Fruit fly (Drosophila melanogaster) whole organism, embryonic: ENCODE data around the gene CG42366.

Experiments
- BtbVII ChIP-seq: fragments of 200-800 bp; sonication (Bioruptor generic); optimal IDR thresholded peaks from 3 replicates; lab custom pipeline; 2017; ENCODE audit warnings: missing biosample characterization, mild to moderate bottlenecking, missing genetic modification characterization
- CG10274 ChIP-seq: fragments of 200-800 bp; sonication (Bioruptor generic); optimal IDR thresholded peaks from 3 replicates; lab custom pipeline; 2017; ENCODE audit warnings: missing biosample characterization, mild to moderate bottlenecking, missing genetic modification characterization
- CG10462 ChIP-seq: fragments of 200-800 bp; sonication (Bioruptor generic); optimal IDR thresholded peaks from 2 replicates; lab custom pipeline; 2016; ENCODE audit warnings: missing biosample characterization, missing genetic modification characterization
- CG11504 ChIP-seq: fragments of 200-800 bp; sonication (Bioruptor generic); optimal IDR thresholded peaks from 3 replicates; lab custom pipeline; 2019; ENCODE audit warnings: missing biosample characterization, mild to moderate bottlenecking, missing genetic modification characterization, moderate library complexity
- CG1233 ChIP-seq: fragments of 200-800 bp; sonication (Bioruptor generic); optimal IDR thresholded peaks from 4 replicates; lab custom pipeline; 2018; ENCODE audit warnings: missing biosample characterization, mild to moderate bottlenecking, missing genetic modification characterization
- CG12391 ChIP-seq: fragments of 200-800 bp; sonication (Bioruptor generic); optimal IDR thresholded peaks from 3 replicates; lab custom pipeline; 2018; ENCODE audit warnings: missing biosample characterization, mild to moderate bottlenecking, missing genetic modification characterization, moderate library complexity
- CG13123 ChIP-seq: fragments of 200-800 bp; sonication (Bioruptor generic); optimal IDR thresholded peaks from 2 replicates; lab custom pipeline; 2016; ENCODE audit warnings: missing biosample characterization, missing genetic modification characterization
- CG13424 ChIP-seq: fragments of 200-800 bp; sonication (Bioruptor generic); optimal IDR thresholded peaks from 2 replicates; lab custom pipeline; 2019; ENCODE audit warnings: missing biosample characterization, mild to moderate bottlenecking, missing genetic modification characterization, moderate library complexity
- CG15479 ChIP-seq: fragments of 200-800 bp; sonication (Bioruptor generic); optimal IDR thresholded peaks from 3 replicates; lab custom pipeline; 2019; ENCODE audit warnings: missing biosample characterization, mild to moderate bottlenecking, missing genetic modification characterization, moderate library complexity
- CG1602 ChIP-seq: fragments of 200-800 bp; sonication (Bioruptor generic); optimal IDR thresholded peaks from 3 replicates; lab custom pipeline; 2016; ENCODE audit warnings: missing biosample characterization, missing genetic modification characterization
- CG17359 ChIP-seq: fragments of 200-800 bp; sonication (Bioruptor generic); optimal IDR thresholded peaks from 3 replicates; lab custom pipeline; 2018; ENCODE audit warnings: missing biosample characterization, mild to moderate bottlenecking, missing genetic modification characterization, moderate library complexity
- CG2129 ChIP-seq: fragments of 200-800 bp; sonication (Bioruptor generic); IDR thresholded peaks from 2 replicates; pipeline ENCODE4 v1.3.6; 2022; ENCODE audit warnings: missing biosample characterization, missing genetic modification characterization; ENCODE audit not compliant: partially characterized antibody
- CG2712 ChIP-seq: fragments of 200-800 bp; optimal IDR thresholded peaks from 3 replicates; lab custom pipeline; 2019; ENCODE audit warnings: missing biosample characterization, mild to moderate bottlenecking, missing genetic modification characterization, moderate library complexity
- CG30431 ChIP-seq: fragments of 200-800 bp; sonication (Bioruptor generic); optimal IDR thresholded peaks from 2 replicates; lab custom pipeline; 2017; ENCODE audit warnings: missing biosample characterization, missing genetic modification characterization
- CG34422 ChIP-seq: fragments of 200-800 bp; sonication (Bioruptor generic); IDR thresholded peaks from 3 replicates; pipeline ENCODE4 v1.3.6; 2022; ENCODE audit warnings: missing biosample characterization, missing genetic modification characterization
- CG4404 ChIP-seq: fragments of 200-800 bp; sonication (Bioruptor generic); IDR thresholded peaks from 2 replicates; pipeline ENCODE4 v1.3.6; 2022; ENCODE audit warnings: missing biosample characterization, missing genetic modification characterization
- CG6689 ChIP-seq: fragments of 200-800 bp; sonication (Bioruptor generic); IDR thresholded peaks from 2 replicates; pipeline ENCODE4 v1.3.6; 2022; ENCODE audit warnings: missing biosample characterization, missing genetic modification characterization
- CG7357 ChIP-seq: fragments of 200-800 bp; sonication (Bioruptor generic); IDR thresholded peaks from 3 replicates; pipeline ENCODE4 v1.3.6; 2022; ENCODE audit warnings: missing biosample characterization, missing genetic modification characterization
- CG8290 ChIP-seq, 3 experiments: fragments of 200-800 bp; sonication (Bioruptor generic); optimal IDR thresholded peaks; 2 replicates each; lab custom pipeline; 2016 to 2019; ENCODE audit warnings: missing biosample characterization in 3 of 3, missing genetic modification characterization in 3 of 3, mild to moderate bottlenecking in 2 of 3, moderate library complexity in 1 of 3
- CG9609 ChIP-seq: fragments of 200-800 bp; sonication (Bioruptor generic); optimal IDR thresholded peaks from 3 replicates; lab custom pipeline; 2016; ENCODE audit warnings: missing biosample characterization, missing genetic modification characterization
- CG9876 ChIP-seq: fragments of 200-800 bp; sonication (Bioruptor generic); optimal IDR thresholded peaks from 2 replicates; lab custom pipeline; 2016; ENCODE audit warnings: missing biosample characterization, missing genetic modification characterization
- CkIIα-i1 ChIP-seq: fragments of 200-800 bp; sonication (Bioruptor generic); IDR thresholded peaks from 2 replicates; pipeline ENCODE4 v1.3.6; 2022; ENCODE audit warnings: missing biosample characterization, missing genetic modification characterization
- Fer2 ChIP-seq: fragments of 200-800 bp; sonication (Bioruptor generic); optimal IDR thresholded peaks from 2 replicates; lab custom pipeline; 2018; ENCODE audit warnings: missing biosample characterization, mild to moderate bottlenecking, missing genetic modification characterization, moderate library complexity
- Gsc ChIP-seq: fragments of 200-800 bp; sonication (Bioruptor generic); IDR thresholded peaks from 2 replicates; pipeline ENCODE4 v1.3.6; 2022; ENCODE audit warnings: missing biosample characterization, missing genetic modification characterization
- Kr ChIP-seq: fragments of 200-800 bp; sonication (Bioruptor generic); optimal IDR thresholded peaks from 2 replicates; lab custom pipeline; 2017; ENCODE audit warnings: missing biosample characterization, mild to moderate bottlenecking, missing genetic modification characterization
- Mad ChIP-seq: fragments of 200-800 bp; sonication (Bioruptor generic); optimal IDR thresholded peaks from 2 replicates; lab custom pipeline; 2016; ENCODE audit warnings: missing biosample characterization, missing genetic modification characterization
- Mes4 ChIP-seq: fragments of 200-800 bp; sonication (Bioruptor generic); optimal IDR thresholded peaks from 2 replicates; lab custom pipeline; 2016; ENCODE audit warnings: missing biosample characterization, missing genetic modification characterization
- NK7.1 ChIP-seq: fragments of 200-800 bp; sonication (Bioruptor generic); optimal IDR thresholded peaks from 3 replicates; lab custom pipeline; 2016; ENCODE audit warnings: missing biosample characterization, missing genetic modification characterization
- Neu2 ChIP-seq: fragments of 200-800 bp; sonication (Bioruptor generic); optimal IDR thresholded peaks from 3 replicates; lab custom pipeline; 2016; ENCODE audit warnings: missing biosample characterization, missing genetic modification characterization, borderline replicate concordance
- Pdp1 ChIP-seq, 2 experiments: fragments of 200-800 bp; sonication (Bioruptor generic); optimal IDR thresholded peaks; 3 replicates each; lab custom pipeline; 2016; ENCODE audit warnings: missing biosample characterization in 2 of 2, missing genetic modification characterization in 2 of 2, mild to moderate bottlenecking in 1 of 2, moderate library complexity in 1 of 2
- Sry-δ ChIP-seq: fragments of 200-800 bp; sonication (Bioruptor generic); optimal IDR thresholded peaks from 2 replicates; lab custom pipeline; 2016; ENCODE audit warnings: missing biosample characterization, missing genetic modification characterization
- TFAM ChIP-seq: fragments of 200-800 bp; sonication (Bioruptor generic); optimal IDR thresholded peaks from 2 replicates; lab custom pipeline; 2017; ENCODE audit warnings: missing biosample characterization, missing genetic modification characterization, inconsistent platforms
- Taf1 ChIP-seq: fragments of 200-800 bp; sonication (Bioruptor generic); IDR thresholded peaks from 2 replicates; pipeline ENCODE4 v1.3.6; 2022; ENCODE audit warnings: missing biosample characterization, missing genetic modification characterization
- Trl ChIP-seq, 3 experiments: fragments of >200 bp in 2 of 3; fragments of 200-800 bp in 1 of 3; sonication (Bioruptor generic) in 1 of 3; optimal IDR thresholded peaks; 2 replicates in 1 of 3; 3 replicates in 2 of 3; lab custom pipeline; 2016 to 2017; ENCODE audit warnings: missing biosample characterization in 1 of 3, missing genetic modification characterization in 1 of 3
- abd-A ChIP-seq: fragments of 200-800 bp; sonication (Bioruptor generic); optimal IDR thresholded peaks from 3 replicates; lab custom pipeline; 2019; ENCODE audit warnings: missing biosample characterization, mild to moderate bottlenecking, missing genetic modification characterization, moderate library complexity
- cg ChIP-seq: fragments of 200-800 bp; sonication (Bioruptor generic); optimal IDR thresholded peaks from 3 replicates; lab custom pipeline; 2019; ENCODE audit warnings: missing biosample characterization, mild to moderate bottlenecking, missing genetic modification characterization, moderate library complexity
- dm ChIP-seq: fragments of 200-800 bp; sonication (Bioruptor generic); optimal IDR thresholded peaks from 3 replicates; lab custom pipeline; 2016; ENCODE audit warnings: missing biosample characterization, missing genetic modification characterization
- fru ChIP-seq: fragments of >200 bp; optimal IDR thresholded peaks from 2 replicates; lab custom pipeline; 2017
- hb ChIP-seq: fragments of 200-800 bp; sonication (Bioruptor generic); IDR thresholded peaks from 3 replicates; pipeline ENCODE4 v1.3.6; 2022; ENCODE audit warnings: missing biosample characterization, missing genetic modification characterization; ENCODE audit not compliant: partially characterized antibody
- hbn ChIP-seq: fragments of 200-800 bp; sonication (Bioruptor generic); IDR thresholded peaks from 2 replicates; pipeline ENCODE4 v1.3.6; 2022; ENCODE audit warnings: missing biosample characterization, missing genetic modification characterization; ENCODE audit not compliant: partially characterized antibody
- nau ChIP-seq: fragments of 200-800 bp; sonication (Bioruptor generic); optimal IDR thresholded peaks from 3 replicates; lab custom pipeline; 2017; ENCODE audit warnings: missing biosample characterization, mild to moderate bottlenecking, missing genetic modification characterization, missing genetic modification reagents
- p53 ChIP-seq: fragments of 200-800 bp; sonication (Bioruptor generic); optimal IDR thresholded peaks from 2 replicates; lab custom pipeline; 2016; ENCODE audit warnings: missing biosample characterization, missing genetic modification characterization
- pb ChIP-seq: fragments of 200-800 bp; sonication (Bioruptor generic); optimal IDR thresholded peaks from 3 replicates; lab custom pipeline; 2016; ENCODE audit warnings: missing biosample characterization, missing genetic modification characterization
- repo ChIP-seq: fragments of 200-800 bp; sonication (Bioruptor generic); optimal IDR thresholded peaks from 2 replicates; lab custom pipeline; 2016; ENCODE audit warnings: missing biosample characterization, missing genetic modification characterization
- sim ChIP-seq: fragments of 200-800 bp; sonication (Bioruptor generic); IDR thresholded peaks from 2 replicates; pipeline ENCODE4 v1.3.6; 2022; ENCODE audit warnings: missing biosample characterization, missing genetic modification characterization
- trh ChIP-seq: fragments of 200-800 bp; sonication (Bioruptor generic); optimal IDR thresholded peaks from 2 replicates; lab custom pipeline; 2016; ENCODE audit warnings: missing biosample characterization, missing genetic modification characterization
- twi ChIP-seq: fragments of 200-800 bp; optimal IDR thresholded peaks from 2 replicates; lab custom pipeline; 2019; ENCODE audit warnings: missing biosample characterization, mild to moderate bottlenecking, missing genetic modification characterization, moderate library complexity
- wdn ChIP-seq: fragments of 200-800 bp; sonication (Bioruptor generic); IDR thresholded peaks from 2 replicates; pipeline ENCODE4 v1.3.6; 2022; ENCODE audit warnings: missing biosample characterization, missing genetic modification characterization
- zfh2 ChIP-seq: fragments of 200-800 bp; sonication (Bioruptor generic); optimal IDR thresholded peaks from 2 replicates; lab custom pipeline; 2016; ENCODE audit warnings: missing biosample characterization, missing genetic modification characterization

Gene CG42366

DNA sequence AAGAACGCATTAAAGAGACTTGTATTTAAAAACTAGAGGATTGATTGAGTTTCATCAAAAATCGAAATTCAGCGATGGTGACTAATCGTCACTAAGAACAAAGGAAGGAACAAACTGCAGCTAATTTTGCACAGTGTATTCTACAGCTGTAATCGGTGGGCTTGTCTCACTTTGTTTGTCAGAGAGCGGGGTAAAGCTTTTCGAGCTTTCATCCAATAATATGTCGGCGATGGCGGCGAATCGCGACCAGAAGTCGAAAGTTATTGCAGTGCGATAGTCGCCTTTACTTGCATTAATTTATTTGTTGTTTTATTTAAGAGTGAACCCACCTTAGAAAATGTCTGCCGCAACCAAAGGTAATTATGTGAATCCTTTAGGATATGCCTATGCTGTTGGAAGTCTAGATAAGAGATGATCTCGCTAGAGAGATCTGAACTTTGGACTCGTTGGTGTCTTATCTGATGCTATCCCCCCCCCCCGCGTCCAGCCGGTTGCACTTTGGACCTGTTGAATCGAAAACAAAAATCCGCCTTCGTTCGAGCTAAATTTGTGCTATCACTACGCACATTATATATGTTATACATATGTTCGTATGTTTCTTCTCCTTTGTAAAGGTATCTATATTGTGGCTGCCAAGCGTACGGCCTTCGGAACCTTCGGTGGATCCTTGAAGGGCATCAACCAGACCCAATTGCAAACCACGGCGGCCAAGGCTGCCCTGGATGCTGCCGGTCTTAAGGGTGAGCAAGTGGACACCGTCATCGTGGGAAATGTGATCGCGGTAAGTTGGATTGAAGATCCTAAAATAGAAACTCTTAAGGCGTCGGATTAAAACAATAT is 9.7 kb upstream of the CG42366 start, which contains the start of gene yip2 (continued):
- no peak for TF ChIP-seq trh (GFP tag; lab: Kevin White, UChicago)
- TF ChIP-seq nau (GFP tag; lab: Kevin White, UChicago), result peak; percentile 74
- no peak for TF ChIP-seq abd-A (tag; lab: Kevin White, UChicago)
- TF ChIP-seq CG11504 (tag; lab: Kevin White, UChicago), result peak; percentile 68
- TF ChIP-seq CG2712 (tag; lab: Kevin White, UChicago), result peak; percentile 50
- TF ChIP-seq TFAM, result no peak
- peak; percentile 55; the same call in 1 of the 3 replicates for TF ChIP-seq CG34422 (GFP tag; lab: Robert Waterston, UW)
- TF ChIP-seq CG13123, result no peak
- no peak for TF ChIP-seq sim (GFP tag; lab: Robert Waterston, UW)
- TF ChIP-seq Trl (optimal IDR thresholded peaks at IDR 0.05; lab: Kevin White, UChicago), result peak in 1 of 2 experiments; percentile 18
- TF ChIP-seq Trl (GFP tag; optimal IDR thresholded peaks at IDR 0.05; lab: Kevin White, UChicago), result peak; percentile 59
- TF ChIP-seq Kr (GFP tag; lab: Kevin White, UChicago), result no peak
- TF ChIP-seq cg (GFP tag; lab: Kevin White, UChicago), result no peak
- TF ChIP-seq Mes4 (GFP tag; lab: Kevin White, UChicago), result peak; percentile 20
- TF ChIP-seq hbn, result no peak
- no peak for TF ChIP-seq CG30431 (GFP tag; lab: Kevin White, UChicago)
- TF ChIP-seq CG9609 (GFP tag; lab: Kevin White, UChicago), result peak; percentile 39
- peak; percentile 62 for TF ChIP-seq CG17359 (tag; lab: Kevin White, UChicago)
- TF ChIP-seq zfh2, result peak; percentile 67
- peak; percentile 18 for TF ChIP-seq CG10462 (GFP tag; lab: Kevin White, UChicago)
- TF ChIP-seq Pdp1 (GFP tag; optimal IDR thresholded peaks at IDR 0.05; lab: Kevin White, UChicago), result peak; percentile 45 to 47
- TF ChIP-seq CkIIα-i1 (GFP tag; lab: Robert Waterston, UW), result no peak
- peak; percentile 73 for TF ChIP-seq CG13424 (tag; lab: Kevin White, UChicago)
- no peak for TF ChIP-seq CG1233 (GFP tag; lab: Kevin White, UChicago)
- peak; percentile 75 for TF ChIP-seq CG12391
- TF ChIP-seq Gsc, result no peak
- TF ChIP-seq Neu2, result no peak
- TF ChIP-seq pb (GFP tag; lab: Kevin White, UChicago), result no peak
- TF ChIP-seq twi (tag; lab: Kevin White, UChicago), result no peak
- no peak for TF ChIP-seq repo (GFP tag; lab: Kevin White, UChicago)
- TF ChIP-seq CG6689, result peak; percentile 49
- TF ChIP-seq fru (lab: Kevin White, UChicago), result no peak
- TF ChIP-seq p53 (GFP tag; lab: Kevin White, UChicago), result no peak
- TF ChIP-seq CG8290 (GFP tag; optimal IDR thresholded peaks at IDR 0.05; lab: Kevin White, UChicago), result no peak
- TF ChIP-seq CG8290 (tag; optimal IDR thresholded peaks at IDR 0.05; lab: Kevin White, UChicago), result peak in 1 of 2 experiments; percentile 86
- TF ChIP-seq CG2129 (GFP tag; lab: Robert Waterston, UW), result no peak
- TF ChIP-seq CG9876 (GFP tag; lab: Kevin White, UChicago), result no peak
- TF ChIP-seq Mad (GFP tag; lab: Kevin White, UChicago), result peak; percentile 17
- TF ChIP-seq Fer2 (tag; lab: Kevin White, UChicago), result no peak
- TF ChIP-seq Taf1 (GFP tag; lab: Robert Waterston, UW), result 0 out of 2 replicates have a peak, but pooled peaks have one; percentile 6
- TF ChIP-seq hb (GFP tag; lab: Robert Waterston, UW), result no peak
- no peak for TF ChIP-seq CG1602
- no peak for TF ChIP-seq CG15479 (GFP tag; lab: Kevin White, UChicago)
- no peak for TF ChIP-seq dm (GFP tag; lab: Kevin White, UChicago)
- no peak for TF ChIP-seq CG7357
- no peak for TF ChIP-seq wdn (GFP tag; lab: Robert Waterston, UW)
- TF ChIP-seq Sry-δ (GFP tag; lab: Kevin White, UChicago), result no peak
- TF ChIP-seq CG10274 (GFP tag; lab: Kevin White, UChicago), result no peak
- TF ChIP-seq NK7.1, result no peak
- no peak for TF ChIP-seq CG4404 (GFP tag; lab: Robert Waterston, UW)
- TF ChIP-seq BtbVII (GFP tag; lab: Kevin White, UChicago), result peak; percentile 71
